Worm (Caenorhabditis elegans) whole organism, mixed stage, embryonic: ENCODE measurements around the gene srd-26.

Experiments
- lin-13 ChIP-seq: fragments of 150-350 bp; optimal IDR thresholded peaks from 2 replicates; lab custom pipeline; 2014; ENCODE audit warnings: missing biosample characterization, missing genetic modification characterization
- mls-2 ChIP-seq: sonication (generic microtip); optimal IDR thresholded peaks from 2 replicates; lab custom pipeline; 2016; ENCODE audit warnings: mild to moderate bottlenecking, missing genetic modification characterization, moderate library complexity, missing compliant biosample characterization
- nhr-12 ChIP-seq: fragments of 150-350 bp; optimal IDR thresholded peaks from 2 replicates; lab custom pipeline; 2014; ENCODE audit warnings: missing biosample characterization, missing genetic modification characterization
- snpc-4 ChIP-seq: fragments of 150-350 bp; optimal IDR thresholded peaks from 2 replicates; lab custom pipeline; 2014; ENCODE audit warnings: missing biosample characterization, missing genetic modification characterization
- zip-8 ChIP-seq: fragments of 150-350 bp; optimal IDR thresholded peaks from 2 replicates; lab custom pipeline; 2014; ENCODE audit warnings: missing biosample characterization, missing genetic modification characterization

- no peak for TF ChIP-seq zip-8 (tag; lab: Kevin White, UChicago)
- TF ChIP-seq nhr-12 (tag; lab: Kevin White, UChicago): no peak
- no peak for TF ChIP-seq snpc-4 (tag; lab: Kevin White, UChicago)
- no peak for TF ChIP-seq mls-2 (tag; lab: Kevin White, UChicago)
- no peak for TF ChIP-seq lin-13 (tag; lab: Kevin White, UChicago)
Observed at ce11 chrV:14166630-14167029, 3.8 kb upstream of the srd-26 start, which contains the start of gene cest-1.1.
